Fruit fly (Drosophila melanogaster): Measurements from ENCODE around the gene CG14374.
A peak's percentile ranks its signal among the peaks of the same experiment; 100 is the strongest.

Gene CG14374

DNA sequence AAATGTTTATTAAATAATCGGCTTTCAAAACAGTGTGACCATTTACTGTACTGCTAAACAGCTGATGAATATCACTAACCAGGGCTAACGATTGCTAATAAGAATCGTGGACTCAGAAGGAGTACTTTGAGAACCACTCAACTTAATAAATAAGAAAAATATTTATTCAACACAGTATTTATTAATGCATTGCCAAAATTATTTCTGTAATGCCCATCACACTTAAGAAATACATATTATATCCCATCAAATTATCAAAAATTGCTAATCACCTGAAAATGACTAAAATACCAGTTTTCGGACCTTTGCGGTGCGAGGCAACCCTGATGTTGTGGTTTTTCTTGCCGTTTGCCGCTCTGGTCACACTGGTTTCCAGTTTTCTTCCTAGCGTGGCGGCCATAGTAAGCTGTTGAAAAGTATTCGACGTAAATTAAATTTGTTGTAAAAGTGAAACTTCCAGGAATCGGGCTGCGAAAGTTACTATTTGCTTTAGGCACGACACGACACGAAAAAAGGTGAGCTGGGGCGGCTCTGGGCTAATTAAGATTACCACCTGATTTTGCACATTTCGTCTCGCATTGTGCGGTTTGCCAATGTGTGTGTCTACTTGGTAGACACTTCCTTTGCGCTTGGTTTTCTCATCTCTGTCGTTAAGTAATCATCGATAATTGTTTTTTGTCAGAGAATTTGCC lies 15.1 kb downstream of the CG14374 start, which contains the start of the genes mRpS21 and Droj2:
Gene mRpS21, minus strand, starts transcription at position 66 of the 692 bp plus-strand sequence.
Gene Droj2, plus strand, starts transcription at position 363 of the 692 bp plus-strand sequence.
- TF ChIP-seq Hnf4 (GFP tag; optimal IDR thresholded peaks at IDR 0.05) (peak; percentile 46), dsf (GFP tag; optimal IDR thresholded peaks at IDR 0.05; ENCODE audit: borderline replicate concordance) (peak; percentile 33), woc (GFP tag; optimal IDR thresholded peaks at IDR 0.05) (peak; percentile 60), usp (GFP tag; optimal IDR thresholded peaks at IDR 0.05) (no peak), Dfd (GFP tag; optimal IDR thresholded peaks at IDR 0.05) (no peak), CG32264 (GFP tag; optimal IDR thresholded peaks at IDR 0.05) (no peak), Vsx2 (GFP tag; optimal IDR thresholded peaks at IDR 0.05; ENCODE audit: partially characterized antibody) (no peak), Rel (GFP tag; optimal IDR thresholded peaks at IDR 0.05) (no peak), Rel (tag; optimal IDR thresholded peaks at IDR 0.05) (peak; percentile 59), fru (GFP tag; optimal IDR thresholded peaks at IDR 0.05) (peak; percentile 46), lola (GFP tag; optimal IDR thresholded peaks at IDR 0.05) (no peak), br (GFP tag; optimal IDR thresholded peaks at IDR 0.05) (peak; percentile 21), GATAd (GFP tag; optimal IDR thresholded peaks at IDR 0.05) (no peak), h (GFP tag; optimal IDR thresholded peaks at IDR 0.05) (peak; percentile 49), OdsH (GFP tag; optimal IDR thresholded peaks at IDR 0.05) (no peak), brk (GFP tag; optimal IDR thresholded peaks at IDR 0.05) (peak; percentile 47), Sp1 (GFP tag; optimal IDR thresholded peaks at IDR 0.05) (peak; percentile 64), CrebA (GFP tag; optimal IDR thresholded peaks at IDR 0.05; ENCODE audit: borderline replicate concordance) (no peak), HLH106 (tag; optimal IDR thresholded peaks at IDR 0.05) (peak; percentile 73), foxo (GFP tag; optimal IDR thresholded peaks at IDR 0.05) (peak in 1 of 2 experiments; percentile 51), Dif (GFP tag; optimal IDR thresholded peaks at IDR 0.05; ENCODE audit: partially characterized antibody) (no peak), Hr78 (GFP tag; optimal IDR thresholded peaks at IDR 0.05) (no peak), Mio (GFP tag; optimal IDR thresholded peaks at IDR 0.05) (no peak), sv (GFP tag; optimal IDR thresholded peaks at IDR 0.05) (peak; percentile 55), CG9705 (GFP tag; optimal IDR thresholded peaks at IDR 0.05) (peak; percentile 54), Abd-B (GFP tag; optimal IDR thresholded peaks at IDR 0.05) (no peak), N (GFP tag; optimal IDR thresholded peaks at IDR 0.05) (no peak), jim (GFP tag; optimal IDR thresholded peaks at IDR 0.05) (no peak), Myc (optimal IDR thresholded peaks at IDR 0.05) (peak; percentile 47), pan (optimal IDR thresholded peaks at IDR 0.05) (no peak), psq (GFP tag; optimal IDR thresholded peaks at IDR 0.05) (no peak), sage (GFP tag; optimal IDR thresholded peaks at IDR 0.05) (no peak), dl (GFP tag; optimal IDR thresholded peaks at IDR 0.05; ENCODE audit: insufficient read depth in 1 of 2, partially characterized antibody in 2 of 2) (no peak), Jra (GFP tag; optimal IDR thresholded peaks at IDR 0.05) (peak; percentile 43), dmrt93B (GFP tag; optimal IDR thresholded peaks at IDR 0.05) (no peak), Hr83 (GFP tag; optimal IDR thresholded peaks at IDR 0.05; ENCODE audit: poor library complexity, severe bottlenecking) (no peak), tai (GFP tag; optimal IDR thresholded peaks at IDR 0.05) (no peak), ey (GFP tag; optimal IDR thresholded peaks at IDR 0.05) (peak; percentile 3), rgr (GFP tag; optimal IDR thresholded peaks at IDR 0.05) (peak; percentile 36)

DNA sequence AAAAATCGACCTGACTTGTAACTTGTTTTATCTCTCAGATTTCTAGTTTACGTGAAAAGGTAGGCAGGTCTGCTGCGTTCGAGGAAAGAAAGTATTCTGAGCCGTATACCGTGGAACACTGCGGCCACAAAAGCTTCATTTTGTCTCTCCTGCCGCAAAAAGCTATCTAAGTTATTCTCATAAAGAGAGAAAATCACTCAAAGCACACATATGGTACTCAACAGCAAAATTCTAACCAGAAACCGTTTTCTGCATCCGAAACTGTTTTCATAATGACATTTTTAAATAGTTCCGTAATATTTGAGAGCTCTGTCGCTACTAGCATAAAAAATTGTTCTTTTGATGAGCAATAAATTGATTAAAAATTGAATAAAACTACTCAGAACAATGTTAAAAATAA lies 17.3 kb downstream of the CG14374 start, which contains the start of the genes CG9813 and CG8870:
Gene CG9813, minus strand, starts transcription at position 101 of the 400 bp plus-strand sequence.
Gene CG8870, plus strand, starts transcription at position 168 of the 400 bp plus-strand sequence.
- no peak for TF ChIP-seq N (GFP tag; optimal IDR thresholded peaks at IDR 0.05)
- TF ChIP-seq Abd-B (GFP tag; optimal IDR thresholded peaks at IDR 0.05): no peak
- no peak for TF ChIP-seq Dfd (GFP tag; optimal IDR thresholded peaks at IDR 0.05)
- TF ChIP-seq dl (GFP tag; optimal IDR thresholded peaks at IDR 0.05; ENCODE audit: insufficient read depth in 1 of 2, partially characterized antibody in 2 of 2): no peak
- no peak for TF ChIP-seq br (GFP tag; optimal IDR thresholded peaks at IDR 0.05)
- no peak for TF ChIP-seq Mio (GFP tag; optimal IDR thresholded peaks at IDR 0.05)
- TF ChIP-seq foxo (GFP tag; optimal IDR thresholded peaks at IDR 0.05): no peak
- no peak for TF ChIP-seq Hr83 (GFP tag; optimal IDR thresholded peaks at IDR 0.05; ENCODE audit: poor library complexity, severe bottlenecking)
- TF ChIP-seq Vsx2 (GFP tag; optimal IDR thresholded peaks at IDR 0.05; ENCODE audit: partially characterized antibody): no peak
- no peak for TF ChIP-seq woc (GFP tag; optimal IDR thresholded peaks at IDR 0.05)
- TF ChIP-seq Hnf4 (GFP tag; optimal IDR thresholded peaks at IDR 0.05): no peak
- TF ChIP-seq psq (GFP tag; optimal IDR thresholded peaks at IDR 0.05): no peak
- no peak for TF ChIP-seq ey (GFP tag; optimal IDR thresholded peaks at IDR 0.05)
- no peak for TF ChIP-seq Rel (GFP tag; optimal IDR thresholded peaks at IDR 0.05)
- no peak for TF ChIP-seq Rel (tag; optimal IDR thresholded peaks at IDR 0.05)
- no peak for TF ChIP-seq dmrt93B (GFP tag; optimal IDR thresholded peaks at IDR 0.05)
- TF ChIP-seq CrebA (GFP tag; optimal IDR thresholded peaks at IDR 0.05; ENCODE audit: borderline replicate concordance): no peak
- TF ChIP-seq tai (GFP tag; optimal IDR thresholded peaks at IDR 0.05): no peak
- no peak for TF ChIP-seq GATAd (GFP tag; optimal IDR thresholded peaks at IDR 0.05)
- no peak for TF ChIP-seq h (GFP tag; optimal IDR thresholded peaks at IDR 0.05)
- no peak for TF ChIP-seq CG32264 (GFP tag; optimal IDR thresholded peaks at IDR 0.05)

All from whole organism, wandering third instar larva.